Worm (Caenorhabditis elegans) whole organism, mixed stage, embryonic: ENCODE results near the gene try-5.

Experiments
- ham-2 ChIP-seq: fragments of 200-800 bp; sonication (Bioruptor generic); optimal IDR thresholded peaks from 2 replicates; lab custom pipeline; 2018; ENCODE audit warnings: mild to moderate bottlenecking, missing genetic modification characterization, missing compliant biosample characterization
- lsy-2 ChIP-seq: fragments of 150-350 bp; optimal IDR thresholded peaks from 2 replicates; lab custom pipeline; 2014; ENCODE audit warnings: missing biosample characterization, missing genetic modification characterization
- mab-5 ChIP-seq: fragments of 150-350 bp; optimal IDR thresholded peaks from 2 replicates; lab custom pipeline; 2014; ENCODE audit warnings: missing biosample characterization, missing genetic modification characterization
- mls-2 ChIP-seq: sonication (generic microtip); optimal IDR thresholded peaks from 2 replicates; lab custom pipeline; 2016; ENCODE audit warnings: mild to moderate bottlenecking, missing genetic modification characterization, moderate library complexity, missing compliant biosample characterization
- nhr-237 ChIP-seq: fragments of 150-350 bp; optimal IDR thresholded peaks from 2 replicates; lab custom pipeline; 2014; ENCODE audit warnings: missing biosample characterization, missing genetic modification characterization

DNA sequence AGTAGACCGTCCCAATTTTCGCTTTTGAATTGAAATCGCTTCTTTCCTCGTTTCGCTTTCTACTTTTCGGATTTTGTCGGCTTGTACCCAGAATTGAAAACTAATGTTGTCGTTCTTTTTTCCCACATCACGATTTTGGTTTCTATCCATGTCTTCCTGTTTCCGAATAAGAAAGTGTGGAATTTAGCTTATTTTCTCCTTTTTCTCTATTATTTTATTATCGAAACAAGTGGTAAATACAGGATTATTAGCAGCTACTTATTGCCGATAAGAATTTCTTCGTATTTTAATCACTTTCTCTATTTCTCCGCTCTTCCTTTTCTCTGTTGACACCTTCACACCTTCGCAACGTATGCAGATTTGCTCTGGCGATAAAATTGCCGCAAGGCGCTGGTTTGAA is 38.1 kb downstream of the try-5 start:
- TF ChIP-seq mab-5 (tag; lab: Kevin White, UChicago) (no peak), mls-2 (tag; lab: Kevin White, UChicago) (no peak), lsy-2 (tag; lab: Kevin White, UChicago) (no peak), nhr-237 (tag; lab: Kevin White, UChicago) (no peak), ham-2 (GFP tag; lab: Kevin White, UChicago) (no peak)
